Worm (Caenorhabditis elegans) whole organism, L1 larva: ENCODE results near the gene T24G10.2.
A peak's percentile ranks its signal among the peaks of the same experiment; 100 is the strongest.

Experiments
- elt-2 ChIP-seq: sonication (generic microtip); optimal IDR thresholded peaks from 2 replicates; lab custom pipeline; 2016; ENCODE audit warnings: missing genetic modification characterization, mild to moderate bottlenecking, inconsistent platforms, missing compliant biosample characterization, missing genetic modification reagents
- fkh-10 ChIP-seq: sonication (generic microtip); optimal IDR thresholded peaks from 2 replicates; lab custom pipeline; 2017; ENCODE audit warnings: missing biosample characterization, missing genetic modification reagents, missing genetic modification characterization
- lin-13 ChIP-seq: fragments of 150-350 bp; optimal IDR thresholded peaks from 2 replicates; lab custom pipeline; 2014; ENCODE audit warnings: missing biosample characterization, missing genetic modification reagents, missing genetic modification characterization
- lin-35 ChIP-seq, 2 experiments: fragments of 150-350 bp; optimal IDR thresholded peaks; 2 replicates each; lab custom pipeline; 2014; ENCODE audit warnings: missing biosample characterization in 2 of 2, missing genetic modification characterization in 2 of 2, missing genetic modification reagents in 2 of 2
- lir-3 ChIP-seq: sonication (generic microtip); optimal IDR thresholded peaks from 2 replicates; lab custom pipeline; 2016; ENCODE audit warnings: mild to moderate bottlenecking, missing genetic modification characterization, moderate library complexity, missing compliant biosample characterization; ENCODE audit not compliant: poor library complexity
- mdl-1 ChIP-seq, 2 experiments: fragments of 150-350 bp; optimal IDR thresholded peaks; 2 replicates each; lab custom pipeline; 2014 to 2017; ENCODE audit warnings: missing biosample characterization in 2 of 2, missing genetic modification characterization in 2 of 2, inconsistent platforms in 1 of 2
- mep-1 ChIP-seq: fragments of 150-350 bp; optimal IDR thresholded peaks from 2 replicates; lab custom pipeline; 2014; ENCODE audit warnings: missing biosample characterization, missing genetic modification characterization
- pqm-1 ChIP-seq: sonication (generic microtip); optimal IDR thresholded peaks from 3 replicates; lab custom pipeline; 2017; ENCODE audit warnings: missing biosample characterization, missing genetic modification characterization
- unc-62 ChIP-seq: fragments of 150-350 bp; optimal IDR thresholded peaks from 2 replicates; lab custom pipeline; 2014; ENCODE audit warnings: missing biosample characterization, missing genetic modification reagents, missing genetic modification characterization

ce11 chrIII:5442711-5443253 is at the start of gene T24G10.2, which contains the start of gene disl-2:
- TF ChIP-seq lir-3 (tag; lab: Kevin White, UChicago) (no peak), lin-13 (GFP tag; lab: Kevin White, UChicago) (no peak), pqm-1 (tag; lab: Kevin White, UChicago) (no peak), unc-62 (GFP tag; lab: Kevin White, UChicago) (no peak), lin-35 (GFP tag; optimal IDR thresholded peaks at IDR 0.05; lab: Kevin White, UChicago) (peak; percentile 62 to 78), fkh-10 (GFP tag; lab: Kevin White, UChicago) (no peak), mdl-1 (tag; optimal IDR thresholded peaks at IDR 0.05; lab: Kevin White, UChicago) (peak in 1 of 2 experiments; percentile 55), mep-1 (tag; lab: Kevin White, UChicago) (peak; percentile 78), elt-2 (tag; lab: Kevin White, UChicago) (no peak)
